Fruit fly (Drosophila melanogaster) whole organism, embryonic: Measurements from ENCODE around the gene ebd1.
A peak's percentile ranks its signal among the peaks of the same experiment; 100 is the strongest.

ENCODE experiments used
- Blimp-1 ChIP-seq: fragments of 200-800 bp; sonication (Bioruptor generic); optimal IDR thresholded peaks from 3 replicates; lab custom pipeline; 2018; ENCODE audit warnings: missing biosample characterization, missing genetic modification characterization, mild to moderate bottlenecking, moderate library complexity, missing genetic modification reagents
- BtbVII ChIP-seq: fragments of 200-800 bp; sonication (Bioruptor generic); optimal IDR thresholded peaks from 3 replicates; lab custom pipeline; 2017; ENCODE audit warnings: missing biosample characterization, mild to moderate bottlenecking, missing genetic modification characterization
- CG11560 ChIP-seq: fragments of 200-800 bp; sonication (Bioruptor generic); IDR thresholded peaks from 3 replicates; pipeline ENCODE4 v1.3.6; 2022; ENCODE audit warnings: missing biosample characterization, missing genetic modification characterization
- CG15269 ChIP-seq: fragments of 200-800 bp; sonication (Bioruptor generic); optimal IDR thresholded peaks from 2 replicates; lab custom pipeline; 2018; ENCODE audit warnings: missing biosample characterization, mild to moderate bottlenecking, missing genetic modification characterization, moderate library complexity
- CG1647 ChIP-seq: fragments of 200-800 bp; sonication (Bioruptor generic); optimal IDR thresholded peaks from 3 replicates; lab custom pipeline; 2016; ENCODE audit warnings: missing biosample characterization, missing genetic modification characterization
- CG17912 ChIP-seq: fragments of 200-800 bp; sonication (Bioruptor generic); optimal IDR thresholded peaks from 2 replicates; lab custom pipeline; 2018; ENCODE audit warnings: missing biosample characterization, mild to moderate bottlenecking, missing genetic modification characterization
- CG34376 ChIP-seq: fragments of 200-800 bp; sonication (Bioruptor generic); optimal IDR thresholded peaks from 2 replicates; lab custom pipeline; 2018; ENCODE audit warnings: missing biosample characterization, mild to moderate bottlenecking, missing genetic modification characterization
- CG6254 ChIP-seq: fragments of 200-800 bp; sonication (Bioruptor generic); optimal IDR thresholded peaks from 3 replicates; lab custom pipeline; 2017; ENCODE audit warnings: mild to moderate bottlenecking, missing biosample characterization, missing genetic modification reagents, missing genetic modification characterization
- CG7928 ChIP-seq: fragments of 200-800 bp; sonication (Bioruptor generic); optimal IDR thresholded peaks from 2 replicates; lab custom pipeline; 2017; ENCODE audit warnings: missing biosample characterization, mild to moderate bottlenecking, missing genetic modification characterization
- CG8478 ChIP-seq: fragments of >200 bp; optimal IDR thresholded peaks from 2 replicates; lab custom pipeline; 2018
- D19A ChIP-seq: fragments of 200-800 bp; optimal IDR thresholded peaks from 3 replicates; lab custom pipeline; 2019; ENCODE audit warnings: missing biosample characterization, mild to moderate bottlenecking, missing genetic modification characterization, moderate library complexity
- Dek ChIP-seq: fragments of 200-800 bp; sonication (Bioruptor generic); optimal IDR thresholded peaks from 3 replicates; lab custom pipeline; 2019; ENCODE audit warnings: missing biosample characterization, mild to moderate bottlenecking, missing genetic modification characterization, moderate library complexity
- Eip74EF ChIP-seq, 2 experiments: fragments of 200-800 bp in 1 of 2; fragments of >200 bp in 1 of 2; sonication (Bioruptor generic) in 1 of 2; optimal IDR thresholded peaks; 2 replicates each; lab custom pipeline; 2017 to 2019; ENCODE audit warnings: missing biosample characterization in 2 of 2, missing genetic modification characterization in 2 of 2, mild to moderate bottlenecking in 1 of 2, moderate library complexity in 1 of 2
- Fer1 ChIP-seq: fragments of 200-800 bp; sonication (Bioruptor generic); optimal IDR thresholded peaks from 2 replicates; lab custom pipeline; 2017; ENCODE audit warnings: missing biosample characterization, mild to moderate bottlenecking, missing genetic modification characterization
- HLHmδ ChIP-seq: fragments of 200-800 bp; sonication (Bioruptor generic); optimal IDR thresholded peaks from 2 replicates; lab custom pipeline; 2018; ENCODE audit warnings: missing biosample characterization, mild to moderate bottlenecking, missing genetic modification characterization, moderate library complexity
- Hr51 ChIP-seq, 2 experiments: fragments of 200-800 bp; sonication (Bioruptor generic); optimal IDR thresholded peaks; 2 replicates in 1 of 2; 3 replicates in 1 of 2; lab custom pipeline; 2016 to 2018; ENCODE audit warnings: missing biosample characterization in 2 of 2, missing genetic modification characterization in 2 of 2, mild to moderate bottlenecking in 1 of 2, moderate library complexity in 1 of 2
- Hr78 ChIP-seq, 2 experiments: fragments of 200-800 bp in 1 of 2; fragments of >200 bp in 1 of 2; sonication (Bioruptor generic) in 1 of 2; optimal IDR thresholded peaks; 2 replicates each; lab custom pipeline; 2017 to 2019; ENCODE audit warnings: missing biosample characterization in 2 of 2, missing genetic modification characterization in 2 of 2, mild to moderate bottlenecking in 1 of 2, moderate library complexity in 1 of 2
- Meics ChIP-seq: fragments of 200-800 bp; sonication (Bioruptor generic); optimal IDR thresholded peaks from 2 replicates; lab custom pipeline; 2017; ENCODE audit warnings: missing biosample characterization, mild to moderate bottlenecking, missing genetic modification characterization
- Nf-YA ChIP-seq: fragments of 200-800 bp; sonication (Bioruptor generic); IDR thresholded peaks from 2 replicates; pipeline ENCODE4 v1.3.6; 2022; ENCODE audit warnings: missing biosample characterization, missing genetic modification characterization
- Pdp1 ChIP-seq, 2 experiments: fragments of 200-800 bp; sonication (Bioruptor generic); optimal IDR thresholded peaks; 3 replicates each; lab custom pipeline; 2016; ENCODE audit warnings: missing biosample characterization in 2 of 2, missing genetic modification characterization in 2 of 2, mild to moderate bottlenecking in 1 of 2, moderate library complexity in 1 of 2
- Ravus ChIP-seq: fragments of 200-800 bp; sonication (Bioruptor generic); IDR thresholded peaks from 2 replicates; pipeline ENCODE4 v1.3.6; 2022; ENCODE audit warnings: missing biosample characterization, missing genetic modification characterization
- Rx ChIP-seq: fragments of 200-800 bp; sonication (Bioruptor generic); IDR thresholded peaks from 2 replicates; pipeline ENCODE4 v1.3.6; 2022; ENCODE audit warnings: missing biosample characterization, missing genetic modification characterization
- Sox100B ChIP-seq: fragments of 200-800 bp; sonication (Bioruptor generic); optimal IDR thresholded peaks from 3 replicates; lab custom pipeline; 2018; ENCODE audit warnings: missing biosample characterization, mild to moderate bottlenecking, missing genetic modification characterization
- Sry-β ChIP-seq: fragments of 200-800 bp; sonication (Bioruptor generic); optimal IDR thresholded peaks from 2 replicates; lab custom pipeline; 2018; ENCODE audit warnings: missing biosample characterization, mild to moderate bottlenecking, missing genetic modification characterization, moderate library complexity
- Vsx1 ChIP-seq: fragments of 200-800 bp; sonication (Bioruptor generic); optimal IDR thresholded peaks from 2 replicates; lab custom pipeline; 2017; ENCODE audit warnings: missing biosample characterization, mild to moderate bottlenecking, missing genetic modification characterization, missing genetic modification reagents
- ash1 ChIP-seq: fragments of 200-800 bp; sonication (Bioruptor generic); optimal IDR thresholded peaks from 2 replicates; lab custom pipeline; 2018; ENCODE audit warnings: missing biosample characterization, mild to moderate bottlenecking, missing genetic modification characterization
- cas ChIP-seq: fragments of 200-800 bp; sonication (Bioruptor generic); IDR thresholded peaks from 2 replicates; pipeline ENCODE4 v1.3.6; 2022; ENCODE audit warnings: missing biosample characterization, missing genetic modification characterization
- cg ChIP-seq: fragments of 200-800 bp; sonication (Bioruptor generic); optimal IDR thresholded peaks from 3 replicates; lab custom pipeline; 2019; ENCODE audit warnings: missing biosample characterization, mild to moderate bottlenecking, missing genetic modification characterization, moderate library complexity
- chinmo ChIP-seq: fragments of 200-800 bp; sonication (Bioruptor generic); IDR thresholded peaks from 4 replicates; pipeline ENCODE4 v1.3.6; 2022; ENCODE audit warnings: missing biosample characterization, missing genetic modification characterization; ENCODE audit not compliant: partially characterized antibody
- chm ChIP-seq: fragments of 200-800 bp; sonication (Bioruptor generic); IDR thresholded peaks from 2 replicates; pipeline ENCODE4 v1.3.6; 2022; ENCODE audit warnings: missing biosample characterization, missing genetic modification characterization
- dmrt11E ChIP-seq: fragments of 200-800 bp; sonication (Bioruptor generic); optimal IDR thresholded peaks from 3 replicates; lab custom pipeline; 2018; ENCODE audit warnings: missing biosample characterization, mild to moderate bottlenecking, missing genetic modification characterization, moderate library complexity
- eve ChIP-seq, 2 experiments: fragments of >200 bp; optimal IDR thresholded peaks; 2 replicates each; lab custom pipeline; 2017; ENCODE audit warnings: missing biosample characterization in 2 of 2, missing genetic modification characterization in 2 of 2
- ftz-f1 ChIP-seq: fragments of 200-800 bp; sonication (Bioruptor generic); optimal IDR thresholded peaks from 2 replicates; lab custom pipeline; 2016; ENCODE audit warnings: missing biosample characterization, missing genetic modification characterization
- gce ChIP-seq: fragments of 200-800 bp; sonication (Bioruptor generic); IDR thresholded peaks from 3 replicates; pipeline ENCODE4 v1.3.6; 2022; ENCODE audit warnings: missing biosample characterization, missing genetic modification characterization
- gem ChIP-seq: fragments of 200-800 bp; sonication (Bioruptor generic); optimal IDR thresholded peaks from 2 replicates; lab custom pipeline; 2019; ENCODE audit warnings: missing biosample characterization, mild to moderate bottlenecking, missing genetic modification characterization, moderate library complexity
- hkb ChIP-seq, 2 experiments: fragments of 200-800 bp in 1 of 2; fragments of >200 bp in 1 of 2; sonication (Bioruptor generic) in 1 of 2; IDR thresholded peaks in 1 of 2; optimal IDR thresholded peaks in 1 of 2; 2 replicates each; pipeline versions ENCODE4 v1.3.6 to Lab custom; 2017 to 2022; ENCODE audit warnings: missing biosample characterization in 1 of 2, missing genetic modification characterization in 1 of 2
- jigr1 ChIP-seq: fragments of 200-800 bp; sonication (Bioruptor generic); IDR thresholded peaks from 3 replicates; pipeline ENCODE4 v1.3.6; 2022; ENCODE audit warnings: missing biosample characterization, missing genetic modification characterization
- kay ChIP-seq: fragments of 200-800 bp; sonication (Bioruptor generic); optimal IDR thresholded peaks from 2 replicates; lab custom pipeline; 2016; ENCODE audit warnings: missing biosample characterization, missing genetic modification characterization
- lola ChIP-seq, 3 experiments: fragments of >200 bp in 2 of 3; fragments of 200-800 bp in 1 of 3; sonication (Bioruptor generic) in 1 of 3; optimal IDR thresholded peaks; 2 replicates each; lab custom pipeline; 2017 to 2019; ENCODE audit warnings: missing biosample characterization in 3 of 3, missing genetic modification characterization in 3 of 3, mild to moderate bottlenecking in 1 of 3, moderate library complexity in 1 of 3
- sc ChIP-seq, 3 experiments: fragments of >200 bp in 2 of 3; fragments of 200-800 bp in 1 of 3; sonication (Bioruptor generic) in 1 of 3; optimal IDR thresholded peaks; 2 replicates in 2 of 3; 3 replicates in 1 of 3; lab custom pipeline; 2017; ENCODE audit warnings: mild to moderate bottlenecking in 1 of 3, missing biosample characterization in 1 of 3, missing genetic modification characterization in 1 of 3, missing genetic modification reagents in 1 of 3
- sd ChIP-seq: fragments of 200-800 bp; sonication (Bioruptor generic); optimal IDR thresholded peaks from 3 replicates; lab custom pipeline; 2018; ENCODE audit warnings: missing biosample characterization, mild to moderate bottlenecking, missing genetic modification characterization, moderate library complexity
- sens ChIP-seq: fragments of 200-800 bp; sonication (Bioruptor generic); peaks from one replicate; lab custom pipeline; 2016; ENCODE audit warnings: missing biosample characterization, missing genetic modification characterization
- slbo ChIP-seq: fragments of 200-800 bp; sonication (Bioruptor generic); IDR thresholded peaks from 2 replicates; pipeline ENCODE4 v1.3.6; 2022; ENCODE audit warnings: missing biosample characterization, missing genetic modification characterization
- sqz ChIP-seq: fragments of 200-800 bp; sonication (Bioruptor generic); optimal IDR thresholded peaks from 3 replicates; lab custom pipeline; 2018; ENCODE audit warnings: missing biosample characterization, mild to moderate bottlenecking, missing genetic modification characterization
- sug ChIP-seq: fragments of 200-800 bp; optimal IDR thresholded peaks from 2 replicates; lab custom pipeline; 2019; ENCODE audit warnings: missing biosample characterization, mild to moderate bottlenecking, missing genetic modification characterization, moderate library complexity
- tll ChIP-seq, 2 experiments: fragments of 200-800 bp in 1 of 2; fragments of >200 bp in 1 of 2; sonication (Bioruptor generic) in 1 of 2; optimal IDR thresholded peaks; 2 replicates each; lab custom pipeline; 2017 to 2019; ENCODE audit warnings: missing biosample characterization in 2 of 2, missing genetic modification characterization in 2 of 2, mild to moderate bottlenecking in 1 of 2, moderate library complexity in 1 of 2
- z ChIP-seq: fragments of 200-800 bp; sonication (Bioruptor generic); IDR thresholded peaks from 3 replicates; pipeline ENCODE4 v1.3.6; 2022; ENCODE audit warnings: missing biosample characterization, missing genetic modification characterization

The ebd1 gene

dm6 chr3L:638757-639353 is 46.5 kb downstream of the ebd1 start (continued):
- no peak for TF ChIP-seq Dek (tag; lab: Kevin White, UChicago)
- TF ChIP-seq BtbVII (GFP tag; lab: Kevin White, UChicago) = no peak
- peak; percentile 100 for TF ChIP-seq sd (tag; lab: Kevin White, UChicago)
- TF ChIP-seq Vsx1 (GFP tag; lab: Kevin White, UChicago) = peak; percentile 19
- TF ChIP-seq Sox100B (GFP tag; lab: Kevin White, UChicago) = peak; percentile 4
- TF ChIP-seq Hr78 (GFP tag; optimal IDR thresholded peaks at IDR 0.05; lab: Kevin White, UChicago) = peak in 1 of 2 experiments; percentile 77
- peak; percentile 88 for TF ChIP-seq ftz-f1 (GFP tag; lab: Kevin White, UChicago)
- TF ChIP-seq Meics (GFP tag; lab: Kevin White, UChicago) = peak; percentile 8
- TF ChIP-seq eve (GFP tag; optimal IDR thresholded peaks at IDR 0.05; lab: Kevin White, UChicago) = peak in 1 of 2 experiments; percentile 86
- TF ChIP-seq sqz (GFP tag; lab: Kevin White, UChicago) = peak; percentile 90
- peak; percentile 23 for TF ChIP-seq gem (tag; lab: Kevin White, UChicago)
- no peak for TF ChIP-seq sc (optimal IDR thresholded peaks at IDR 0.05; lab: Kevin White, UChicago)
- TF ChIP-seq sc (GFP tag; optimal IDR thresholded peaks at IDR 0.05; lab: Kevin White, UChicago) = no peak
- peak; percentile 79 for TF ChIP-seq chinmo
- TF ChIP-seq Ravus (GFP tag; lab: Robert Waterston, UW) = no peak
- TF ChIP-seq Rx (GFP tag; lab: Robert Waterston, UW) = no peak
- peak; percentile 89 for TF ChIP-seq sens (GFP tag; lab: Kevin White, UChicago)
- no peak for TF ChIP-seq CG11560 (tag; lab: Robert Waterston, UW)
- TF ChIP-seq gce (GFP tag; lab: Robert Waterston, UW) = no peak
- TF ChIP-seq CG15269 (tag; lab: Kevin White, UChicago) = peak; percentile 67
- TF ChIP-seq CG34376 (GFP tag; lab: Kevin White, UChicago) = peak; percentile 11
- TF ChIP-seq hkb (optimal IDR thresholded peaks at IDR 0.05; lab: Kevin White, UChicago) = no peak
- TF ChIP-seq hkb (GFP tag; IDR thresholded peaks at IDR 0.05; lab: Robert Waterston, UW) = no peak
- TF ChIP-seq Eip74EF (GFP tag; optimal IDR thresholded peaks at IDR 0.05; lab: Kevin White, UChicago) = peak in 1 of 2 experiments; percentile 51
- TF ChIP-seq cg (GFP tag; lab: Kevin White, UChicago) = peak; percentile 64
- TF ChIP-seq Blimp-1 = peak; percentile 7
- TF ChIP-seq lola (GFP tag; optimal IDR thresholded peaks at IDR 0.05; lab: Kevin White, UChicago) = peak in 1 of 3 experiments; percentile 27
- TF ChIP-seq, all 482 proteins: peak for 40

dm6 chr3L:638031-638414 is 47.3 kb downstream of the ebd1 start:
- no peak for TF ChIP-seq dmrt11E (tag; lab: Kevin White, UChicago)
- peak in 1 of 2 experiments; percentile 26 for TF ChIP-seq Pdp1 (GFP tag; optimal IDR thresholded peaks at IDR 0.05; lab: Kevin White, UChicago)
- TF ChIP-seq D19A (tag; lab: Kevin White, UChicago) = no peak
- TF ChIP-seq Nf-YA (GFP tag; lab: Robert Waterston, UW) = 0 out of 2 replicates have a peak, but pooled peaks have one; percentile 20
- TF ChIP-seq cas (GFP tag; lab: Robert Waterston, UW) = no peak
- no peak for TF ChIP-seq CG6254 (GFP tag; lab: Kevin White, UChicago)
- no peak for TF ChIP-seq chm (GFP tag; lab: Robert Waterston, UW)
- TF ChIP-seq CG1647 (GFP tag; lab: Kevin White, UChicago) = no peak
- TF ChIP-seq Fer1 (GFP tag; lab: Kevin White, UChicago) = no peak
- TF ChIP-seq sug (tag; lab: Kevin White, UChicago) = peak; percentile 94
- TF ChIP-seq slbo (GFP tag; lab: Robert Waterston, UW) = 0 out of 2 replicates have a peak, but pooled peaks have one; percentile 9
- TF ChIP-seq Hr51 (GFP tag; optimal IDR thresholded peaks at IDR 0.05; lab: Kevin White, UChicago) = no peak
- no peak for TF ChIP-seq tll (GFP tag; optimal IDR thresholded peaks at IDR 0.05; lab: Kevin White, UChicago)
- TF ChIP-seq z = no peak
- TF ChIP-seq jigr1 (GFP tag; lab: Robert Waterston, UW) = no peak
- no peak for TF ChIP-seq sqz (GFP tag; lab: Kevin White, UChicago)
- no peak for TF ChIP-seq Sry-β (GFP tag; lab: Kevin White, UChicago)
- TF ChIP-seq Blimp-1 = no peak
- no peak for TF ChIP-seq HLHmδ (GFP tag; lab: Kevin White, UChicago)
- TF ChIP-seq CG17912 (GFP tag; lab: Kevin White, UChicago) = no peak
- TF ChIP-seq kay (GFP tag; lab: Kevin White, UChicago) = no peak
- no peak for TF ChIP-seq CG8478
- TF ChIP-seq ash1 (GFP tag; lab: Kevin White, UChicago) = no peak
- TF ChIP-seq CG7928 (GFP tag; lab: Kevin White, UChicago) = no peak
